Worm (Caenorhabditis elegans): Measurements from ENCODE around the gene htp-1.
A peak's percentile ranks its signal among the peaks of the same experiment; 100 is the strongest.

htp-1 gene

ce11 chrIV:5370914-5371313 is 20.4 kb downstream of the htp-1 start (continued):
- TF ChIP-seq lsy-2 (tag; optimal IDR thresholded peaks at IDR 0.05) (peak in 1 of 2 experiments; percentile 58), pha-4 (GFP tag; IDR thresholded peaks at IDR 0.05) (peak; percentile 53; the same call in 1 of the 2 replicates), pha-4 (tag; optimal IDR thresholded peaks at IDR 0.05) (no peak), duxl-1 (tag; optimal IDR thresholded peaks at IDR 0.05; ENCODE audit: poor library complexity) (no peak), Y105C5A.15 (GFP tag; IDR thresholded peaks at IDR 0.05) (no peak), F49E8.2 (tag; optimal IDR thresholded peaks at IDR 0.05; ENCODE audit: borderline replicate concordance) (no peak), lim-7 (GFP tag; IDR thresholded peaks at IDR 0.05) (no peak), dpl-1 (GFP tag; optimal IDR thresholded peaks at IDR 0.05) (peak; percentile 33), dve-1 (tag; optimal IDR thresholded peaks at IDR 0.05; ENCODE audit: insufficient read depth) (peak; percentile 47), snpc-4 (tag; optimal IDR thresholded peaks at IDR 0.05) (no peak), cey-2 (tag; optimal IDR thresholded peaks at IDR 0.05; ENCODE audit: borderline replicate concordance, insufficient read depth) (no peak), ces-1 (GFP tag; optimal IDR thresholded peaks at IDR 0.05) (no peak), lin-38 (GFP tag; IDR thresholded peaks at IDR 0.05) (peak; percentile 58), nhr-77 (tag; optimal IDR thresholded peaks at IDR 0.05) (no peak), ceh-20 (GFP tag; IDR thresholded peaks at IDR 0.05) (no peak), ceh-62 (tag; optimal IDR thresholded peaks at IDR 0.05) (no peak), set-16 (GFP tag; IDR thresholded peaks at IDR 0.05) (no peak), zip-11 (GFP tag; IDR thresholded peaks at IDR 0.05) (no peak), F44E2.7 (GFP tag; IDR thresholded peaks at IDR 0.05) (0 out of 2 replicates have a peak, but pooled peaks have one; percentile 15), spr-1 (tag; optimal IDR thresholded peaks at IDR 0.05) (no peak), gei-8 (GFP tag; optimal IDR thresholded peaks at IDR 0.05) (no peak), madf-9 (GFP tag; conservative IDR thresholded peaks at IDR 0.05) (0 out of 2 replicates have a peak, but pooled peaks have one; percentile 36), ctbp-1 (GFP tag; IDR thresholded peaks at IDR 0.05) (no peak), hif-1 (tag; optimal IDR thresholded peaks at IDR 0.05) (no peak), ama-1 (optimal IDR thresholded peaks at IDR 0.05) (no peak), tra-1 (GFP tag; IDR thresholded peaks at IDR 0.05) (no peak), zip-2 (tag; optimal IDR thresholded peaks at IDR 0.05) (no peak), ZK546.5 (tag; optimal IDR thresholded peaks at IDR 0.05) (no peak), nhr-10 (tag; optimal IDR thresholded peaks at IDR 0.05) (no peak), arid-1 (GFP tag; conservative IDR thresholded peaks at IDR 0.05) (no peak), lir-3 (tag; optimal IDR thresholded peaks at IDR 0.05) (no peak), attf-4 (tag; optimal IDR thresholded peaks at IDR 0.05) (no peak), nhr-111 (GFP tag; optimal IDR thresholded peaks at IDR 0.05) (no peak), fkh-10 (GFP tag; optimal IDR thresholded peaks at IDR 0.05) (no peak), lin-13 (GFP tag; optimal IDR thresholded peaks at IDR 0.05) (no peak), daf-19 (GFP tag; conservative IDR thresholded peaks at IDR 0.05) (no peak), Y75B8A.6 (GFP tag; IDR thresholded peaks at IDR 0.05) (no peak), ZK337.2 (GFP tag; IDR thresholded peaks at IDR 0.05) (no peak), F26F4.8 (GFP tag; conservative IDR thresholded peaks at IDR 0.05) (no peak), dmd-8 (GFP tag; IDR thresholded peaks at IDR 0.05) (no peak), ztf-7 (tag; optimal IDR thresholded peaks at IDR 0.05) (no peak), hlh-11 (tag; optimal IDR thresholded peaks at IDR 0.05) (no peak), vab-7 (GFP tag; IDR thresholded peaks at IDR 0.05) (no peak), nhr-102 (tag; optimal IDR thresholded peaks at IDR 0.05) (no peak), hmg-1.1 (GFP tag; IDR thresholded peaks at IDR 0.05) (no peak), zfp-3 (GFP tag; conservative IDR thresholded peaks at IDR 0.05) (no peak), Y5F2A.4 (GFP tag; optimal IDR thresholded peaks at IDR 0.05) (no peak), nhr-41 (GFP tag; IDR thresholded peaks at IDR 0.05) (no peak), T20F7.1 (GFP tag; optimal IDR thresholded peaks at IDR 0.05) (no peak), lin-29 (GFP tag; IDR thresholded peaks at IDR 0.05) (no peak), lin-39 (tag; optimal IDR thresholded peaks at IDR 0.05) (no peak)

Measured in whole organism, L4 larva.